Fruit fly (Drosophila melanogaster): Measurements from ENCODE around the gene CG7215.

CG7215 gene

dm6 chr3R:18167416-18168237, 554 bp upstream of the CG7215 start, which contains the start of gene wrd (continued):
- TF ChIP-seq CG15073 (GFP tag; optimal IDR thresholded peaks at IDR 0.05), result no peak
- no peak for TF ChIP-seq gfzf (GFP tag; optimal IDR thresholded peaks at IDR 0.05)

DNA sequence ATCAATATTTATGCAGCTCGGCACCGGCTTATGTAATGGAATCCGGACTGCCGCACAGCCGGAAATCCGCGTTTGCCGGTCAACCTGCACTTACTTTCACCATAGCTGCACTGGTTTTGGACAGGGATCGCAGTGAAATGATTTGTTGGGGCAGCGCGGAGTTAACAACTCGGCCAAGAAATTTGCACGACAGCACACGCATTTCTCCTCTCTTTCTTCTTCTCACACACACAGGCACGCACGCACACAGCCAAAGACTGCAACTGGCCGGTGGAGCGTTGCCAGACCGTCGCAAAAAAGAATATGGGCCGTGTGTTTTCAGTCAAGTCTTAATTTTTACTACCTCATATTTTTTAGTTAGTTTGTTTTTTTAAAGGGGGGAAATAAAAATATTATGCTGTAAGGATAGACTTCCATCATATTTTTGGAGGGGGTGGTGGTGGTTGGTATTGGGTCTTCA, 782 bp downstream of the CG7215 start:
- TF ChIP-seq zfh2 (GFP tag; optimal IDR thresholded peaks at IDR 0.05), result no peak
- TF ChIP-seq tup (GFP tag; optimal IDR thresholded peaks at IDR 0.05), result no peak
- TF ChIP-seq p53 (GFP tag; optimal IDR thresholded peaks at IDR 0.05), result no peak
- no peak for TF ChIP-seq CG9817 (tag; optimal IDR thresholded peaks at IDR 0.05)
- TF ChIP-seq Hr51 (GFP tag; optimal IDR thresholded peaks at IDR 0.05), result no peak
- no peak for TF ChIP-seq pros (GFP tag; optimal IDR thresholded peaks at IDR 0.05)
- TF ChIP-seq her (GFP tag; optimal IDR thresholded peaks at IDR 0.05), result no peak
- no peak for TF ChIP-seq Jarid2 (GFP tag; optimal IDR thresholded peaks at IDR 0.05)
- TF ChIP-seq Poxn (GFP tag; IDR thresholded peaks at IDR 0.05), result no peak
- no peak for TF ChIP-seq CG14050 (GFP tag; IDR thresholded peaks at IDR 0.05)
- no peak for TF ChIP-seq CG12104 (GFP tag; optimal IDR thresholded peaks at IDR 0.05)
- TF ChIP-seq CG34422 (GFP tag; IDR thresholded peaks at IDR 0.05), result peak; percentile 49; the same call in 1 of the 3 replicates
- peak; percentile 20 for TF ChIP-seq phol (tag; optimal IDR thresholded peaks at IDR 0.05)
- no peak for TF ChIP-seq cato (GFP tag; optimal IDR thresholded peaks at IDR 0.05; ENCODE audit: borderline replicate concordance)
- no peak for TF ChIP-seq CG1233 (GFP tag; optimal IDR thresholded peaks at IDR 0.05)
- no peak for TF ChIP-seq odd (GFP tag; optimal IDR thresholded peaks at IDR 0.05)
- no peak for TF ChIP-seq CG43689 (GFP tag; IDR thresholded peaks at IDR 0.05)
- TF ChIP-seq YL-1 (GFP tag; optimal IDR thresholded peaks at IDR 0.05), result peak; percentile 59
- no peak for TF ChIP-seq Deaf1 (tag; optimal IDR thresholded peaks at IDR 0.05)
- TF ChIP-seq Hand (GFP tag; optimal IDR thresholded peaks at IDR 0.05), result no peak
- no peak for TF ChIP-seq CG1024 (GFP tag; IDR thresholded peaks at IDR 0.05)
- TF ChIP-seq CG12299 (tag; optimal IDR thresholded peaks at IDR 0.05), result no peak
- TF ChIP-seq Atf-2 (GFP tag; optimal IDR thresholded peaks at IDR 0.05), result no peak
- no peak for TF ChIP-seq jigr1 (GFP tag; IDR thresholded peaks at IDR 0.05)
- no peak for TF ChIP-seq Tbp (GFP tag; optimal IDR thresholded peaks at IDR 0.05)
- TF ChIP-seq cwo (GFP tag; optimal IDR thresholded peaks at IDR 0.05), result no peak
- no peak for TF ChIP-seq jumu (GFP tag; optimal IDR thresholded peaks at IDR 0.05)
- no peak for TF ChIP-seq CG6689 (GFP tag; IDR thresholded peaks at IDR 0.05)
- TF ChIP-seq unpg (GFP tag; optimal IDR thresholded peaks at IDR 0.05), result no peak
- no peak for TF ChIP-seq CG9609 (GFP tag; optimal IDR thresholded peaks at IDR 0.05)
- TF ChIP-seq ATbp (GFP tag; optimal IDR thresholded peaks at IDR 0.05), result no peak
- no peak for TF ChIP-seq Eip74EF (GFP tag; optimal IDR thresholded peaks at IDR 0.05)
- no peak for TF ChIP-seq prd (optimal IDR thresholded peaks at IDR 0.05)
- peak; percentile 10; the same call in 1 of the 3 replicates for TF ChIP-seq prd (GFP tag; IDR thresholded peaks at IDR 0.05)
- TF ChIP-seq dysf (GFP tag; IDR thresholded peaks at IDR 0.05), result no peak
- no peak for TF ChIP-seq inv (GFP tag; IDR thresholded peaks at IDR 0.05; ENCODE audit: partially characterized antibody)
- no peak for TF ChIP-seq lola (GFP tag; optimal IDR thresholded peaks at IDR 0.05)
- TF ChIP-seq Rfx (GFP tag; IDR thresholded peaks at IDR 0.05), result peak; percentile 26; the same call in 1 of the 2 replicates
- TF ChIP-seq CTCF (GFP tag; optimal IDR thresholded peaks at IDR 0.05), result no peak
- no peak for TF ChIP-seq CG18764 (GFP tag; optimal IDR thresholded peaks at IDR 0.05)
- no peak for TF ChIP-seq Mad (GFP tag; optimal IDR thresholded peaks at IDR 0.05)
- no peak for TF ChIP-seq CG10565 (GFP tag; optimal IDR thresholded peaks at IDR 0.05)
- TF ChIP-seq CG4854 (GFP tag; optimal IDR thresholded peaks at IDR 0.05), result no peak
- peak; percentile 5 for TF ChIP-seq CG3995 (GFP tag; optimal IDR thresholded peaks at IDR 0.05)
- peak; percentile 94 for TF ChIP-seq chinmo (GFP tag; IDR thresholded peaks at IDR 0.05; ENCODE audit: partially characterized antibody)
- no peak for TF ChIP-seq abd-A (tag; optimal IDR thresholded peaks at IDR 0.05)
